Fruit fly (Drosophila melanogaster): Measurements from ENCODE around the gene CG1113.

The CG1113 gene

dm6 chr3R:5257147-5257487, 4.2 kb downstream of the CG1113 start:
- no peak for TF ChIP-seq B-H2 (GFP tag; optimal IDR thresholded peaks at IDR 0.05)
- TF ChIP-seq GATAe (GFP tag; conservative IDR thresholded peaks at IDR 0.05): no peak
- no peak for TF ChIP-seq Xrp1 (GFP tag; IDR thresholded peaks at IDR 0.05)
- peak; percentile 83 for TF ChIP-seq cg (GFP tag; optimal IDR thresholded peaks at IDR 0.05)
- no peak for TF ChIP-seq CG12071 (GFP tag; optimal IDR thresholded peaks at IDR 0.05)
- peak; percentile 11 for TF ChIP-seq ERR (GFP tag; optimal IDR thresholded peaks at IDR 0.05)
- no peak for TF ChIP-seq CG16815 (GFP tag; optimal IDR thresholded peaks at IDR 0.05)
- TF ChIP-seq Nf-YA (GFP tag; IDR thresholded peaks at IDR 0.05): no peak
- no peak for TF ChIP-seq CG32532 (GFP tag; IDR thresholded peaks at IDR 0.05)
- TF ChIP-seq fd96Cb (tag; optimal IDR thresholded peaks at IDR 0.05): no peak
- no peak for TF ChIP-seq Sox100B (GFP tag; optimal IDR thresholded peaks at IDR 0.05)
- TF ChIP-seq MESR4 (GFP tag; optimal IDR thresholded peaks at IDR 0.05): peak; percentile 69
- TF ChIP-seq CoRest (tag; optimal IDR thresholded peaks at IDR 0.05): no peak
- no peak for TF ChIP-seq HHEX (GFP tag; optimal IDR thresholded peaks at IDR 0.05)
- TF ChIP-seq CG12391 (tag; optimal IDR thresholded peaks at IDR 0.05): no peak
- no peak for TF ChIP-seq ase (GFP tag; IDR thresholded peaks at IDR 0.05)
- no peak for TF ChIP-seq bowl (GFP tag; IDR thresholded peaks at IDR 0.05)
- no peak for TF ChIP-seq cas (GFP tag; IDR thresholded peaks at IDR 0.05)
- TF ChIP-seq da (GFP tag; optimal IDR thresholded peaks at IDR 0.05): no peak
- peak; percentile 50 for TF ChIP-seq sqz (GFP tag; optimal IDR thresholded peaks at IDR 0.05)
- no peak for TF ChIP-seq gro (GFP tag; optimal IDR thresholded peaks at IDR 0.05)
- no peak for TF ChIP-seq Hsf (GFP tag; optimal IDR thresholded peaks at IDR 0.05)
- TF ChIP-seq unc-4 (GFP tag; IDR thresholded peaks at IDR 0.05; ENCODE audit: partially characterized antibody): peak; percentile 11; the same call in 1 of the 2 replicates
- no peak for TF ChIP-seq Nf-YC (tag; optimal IDR thresholded peaks at IDR 0.05)
- no peak for TF ChIP-seq Rfx (GFP tag; IDR thresholded peaks at IDR 0.05)
- TF ChIP-seq CG4617 (GFP tag; optimal IDR thresholded peaks at IDR 0.05; ENCODE audit: borderline replicate concordance): peak; percentile 20
- no peak for TF ChIP-seq pros (GFP tag; optimal IDR thresholded peaks at IDR 0.05)
- TF ChIP-seq CG10565 (GFP tag; optimal IDR thresholded peaks at IDR 0.05): no peak
- no peak for TF ChIP-seq CG14965 (GFP tag; optimal IDR thresholded peaks at IDR 0.05; ENCODE audit: borderline replicate concordance)
- TF ChIP-seq CG13624 (GFP tag; optimal IDR thresholded peaks at IDR 0.05): no peak
- TF ChIP-seq trh (GFP tag; optimal IDR thresholded peaks at IDR 0.05): no peak
- TF ChIP-seq Trl (optimal IDR thresholded peaks at IDR 0.05): peak in 1 of 2 experiments; percentile 18
- no peak for TF ChIP-seq Trl (GFP tag; optimal IDR thresholded peaks at IDR 0.05)
- no peak for TF ChIP-seq CG12299 (tag; optimal IDR thresholded peaks at IDR 0.05)
- TF ChIP-seq CG11398 (GFP tag; optimal IDR thresholded peaks at IDR 0.05): no peak
- no peak for TF ChIP-seq ind (GFP tag; optimal IDR thresholded peaks at IDR 0.05)
- TF ChIP-seq Usf (GFP tag; optimal IDR thresholded peaks at IDR 0.05): no peak
- no peak for TF ChIP-seq CG12659 (GFP tag; optimal IDR thresholded peaks at IDR 0.05)

- TF ChIP-seq CG10321 (GFP tag; IDR thresholded peaks at IDR 0.05): no peak
- no peak for TF ChIP-seq da (GFP tag; optimal IDR thresholded peaks at IDR 0.05)
- no peak for TF ChIP-seq CkIIα-i1 (GFP tag; IDR thresholded peaks at IDR 0.05)
- no peak for TF ChIP-seq vvl (GFP tag; IDR thresholded peaks at IDR 0.05)
- no peak for TF ChIP-seq CG32772 (GFP tag; IDR thresholded peaks at IDR 0.05)
- TF ChIP-seq Med (GFP tag): peak; percentile 40
These were observed 8.3 kb downstream of the CG1113 start for dm6 chr3R:5261262-5261661.

Data from whole organism, embryonic.